Worm (Caenorhabditis elegans): ENCODE measurements around the gene M01H9.4.

ce11 chrIV:4516478-4516877 lies 33.8 kb upstream of the M01H9.4 start:
- TF ChIP-seq aly-2 (tag; optimal IDR thresholded peaks at IDR 0.05) (no peak), nhr-11 (tag; optimal IDR thresholded peaks at IDR 0.05) (no peak), ama-1 (optimal IDR thresholded peaks at IDR 0.05) (no peak), sma-9 (GFP tag; optimal IDR thresholded peaks at IDR 0.05) (no peak), sma-9 (tag; optimal IDR thresholded peaks at IDR 0.05) (no peak), snpc-4 (tag; optimal IDR thresholded peaks at IDR 0.05) (no peak), F13H6.1 (tag; optimal IDR thresholded peaks at IDR 0.05) (no peak), egl-27 (tag; optimal IDR thresholded peaks at IDR 0.05) (no peak), mdl-1 (tag; optimal IDR thresholded peaks at IDR 0.05) (no peak), ceh-82 (tag; optimal IDR thresholded peaks at IDR 0.05) (no peak), ZK546.5 (tag; optimal IDR thresholded peaks at IDR 0.05) (no peak), nhr-129 (tag; optimal IDR thresholded peaks at IDR 0.05) (no peak), nhr-237 (tag; optimal IDR thresholded peaks at IDR 0.05) (no peak)

Measured in whole organism, L2 larva.